Worm (Caenorhabditis elegans) whole organism, L3 larva: ENCODE results near the gene R09A8.2.
A peak's percentile ranks its signal among the peaks of the same experiment; 100 is the strongest.

ENCODE experiments used
- R02D3.7 ChIP-seq: fragments of 150-350 bp; optimal IDR thresholded peaks from 2 replicates; lab custom pipeline; 2014; ENCODE audit warnings: missing biosample characterization, missing genetic modification characterization
- ZK546.5 ChIP-seq: sonication (generic microtip); optimal IDR thresholded peaks from 2 replicates; lab custom pipeline; 2017; ENCODE audit warnings: missing biosample characterization, missing genetic modification characterization
- ama-1 ChIP-seq: fragments of 150-350 bp; optimal IDR thresholded peaks from 2 replicates; lab custom pipeline; 2018
- ceh-16 ChIP-seq: sonication (generic microtip); optimal IDR thresholded peaks from 2 replicates; lab custom pipeline; 2017; ENCODE audit warnings: missing biosample characterization, missing genetic modification characterization
- ceh-28 ChIP-seq: fragments of 150-350 bp; optimal IDR thresholded peaks from 2 replicates; lab custom pipeline; 2014; ENCODE audit warnings: missing biosample characterization, missing genetic modification reagents, missing genetic modification characterization
- daf-12 ChIP-seq: fragments of 150-350 bp; optimal IDR thresholded peaks from 2 replicates; lab custom pipeline; 2014; ENCODE audit warnings: missing biosample characterization, missing genetic modification reagents, missing genetic modification characterization
- egl-27 ChIP-seq: sonication (generic microtip); optimal IDR thresholded peaks from 4 replicates; lab custom pipeline; 2017; ENCODE audit warnings: missing biosample characterization, missing genetic modification reagents, missing genetic modification characterization
- egl-5 ChIP-seq: fragments of 150-350 bp; optimal IDR thresholded peaks from 2 replicates; lab custom pipeline; 2017; ENCODE audit warnings: missing biosample characterization, missing genetic modification reagents, missing genetic modification characterization, inconsistent platforms
- elt-1 ChIP-seq: fragments of 150-350 bp; optimal IDR thresholded peaks from 2 replicates; lab custom pipeline; 2014; ENCODE audit warnings: missing biosample characterization, missing genetic modification characterization
- elt-2 ChIP-seq: sonication (generic microtip); optimal IDR thresholded peaks from 2 replicates; lab custom pipeline; 2016; ENCODE audit warnings: missing genetic modification reagents, mild to moderate bottlenecking, missing genetic modification characterization, missing compliant biosample characterization
- elt-3 ChIP-seq, 3 experiments: fragments of 150-350 bp in 1 of 3; sonication (generic microtip) in 2 of 3; optimal IDR thresholded peaks; 2 replicates in 2 of 3; 4 replicates in 1 of 3; lab custom pipeline; 2014 to 2017; ENCODE audit warnings: missing biosample characterization in 3 of 3, missing genetic modification characterization in 3 of 3
- eor-1 ChIP-seq, 2 experiments: fragments of 150-350 bp; optimal IDR thresholded peaks; 2 replicates each; lab custom pipeline; 2014 to 2018; ENCODE audit warnings: missing biosample characterization in 2 of 2, missing genetic modification characterization in 2 of 2
- fkh-10 ChIP-seq: sonication (generic microtip); optimal IDR thresholded peaks from 2 replicates; lab custom pipeline; 2017; ENCODE audit warnings: missing biosample characterization, missing genetic modification reagents, missing genetic modification characterization
- fos-1 ChIP-seq: fragments of 150-350 bp; optimal IDR thresholded peaks from 2 replicates; lab custom pipeline; 2014; ENCODE audit warnings: missing biosample characterization, missing genetic modification characterization
- hmg-11 ChIP-seq: sonication (generic microtip); optimal IDR thresholded peaks from 2 replicates; lab custom pipeline; 2016; ENCODE audit warnings: missing genetic modification characterization, missing compliant biosample characterization
- jun-1 ChIP-seq: fragments of 150-350 bp; optimal IDR thresholded peaks from 2 replicates; lab custom pipeline; 2014; ENCODE audit warnings: missing biosample characterization, missing genetic modification reagents, missing genetic modification characterization
- lin-15B ChIP-seq: fragments of 150-350 bp; optimal IDR thresholded peaks from 2 replicates; lab custom pipeline; 2014; ENCODE audit warnings: missing biosample characterization, missing genetic modification characterization
- lin-39 ChIP-seq: fragments of 150-350 bp; optimal IDR thresholded peaks from 2 replicates; lab custom pipeline; 2018; ENCODE audit warnings: missing biosample characterization, missing genetic modification reagents, missing genetic modification characterization
- lsy-12 ChIP-seq: sonication (generic microtip); optimal IDR thresholded peaks from 2 replicates; lab custom pipeline; 2016; ENCODE audit warnings: mild to moderate bottlenecking, missing genetic modification characterization, missing compliant biosample characterization
- mml-1 ChIP-seq: fragments of 150-350 bp; sonication (generic microtip); optimal IDR thresholded peaks from 3 replicates; lab custom pipeline; 2014; ENCODE audit warnings: missing biosample characterization, missing genetic modification characterization
- nhr-11 ChIP-seq: fragments of 150-350 bp; optimal IDR thresholded peaks from 2 replicates; lab custom pipeline; 2014; ENCODE audit warnings: missing biosample characterization, missing genetic modification characterization
- nhr-12 ChIP-seq: fragments of 150-350 bp; optimal IDR thresholded peaks from 2 replicates; lab custom pipeline; 2014; ENCODE audit warnings: missing biosample characterization, missing genetic modification characterization
- nhr-23 ChIP-seq: fragments of 150-350 bp; optimal IDR thresholded peaks from 2 replicates; lab custom pipeline; 2014; ENCODE audit warnings: missing biosample characterization, missing genetic modification reagents, missing genetic modification characterization
- nhr-237 ChIP-seq: fragments of 150-350 bp; optimal IDR thresholded peaks from 2 replicates; lab custom pipeline; 2014; ENCODE audit warnings: missing biosample characterization, missing genetic modification characterization
- nhr-25 ChIP-seq: sonication (generic microtip); optimal IDR thresholded peaks from 2 replicates; lab custom pipeline; 2017; ENCODE audit warnings: missing biosample characterization, missing genetic modification characterization
- nhr-43 ChIP-seq: sonication (generic microtip); optimal IDR thresholded peaks from 2 replicates; lab custom pipeline; 2016; ENCODE audit warnings: mild to moderate bottlenecking, missing genetic modification characterization, missing compliant biosample characterization; ENCODE audit not compliant: poor library complexity, severe bottlenecking
- nhr-67 ChIP-seq: fragments of 150-350 bp; optimal IDR thresholded peaks from 2 replicates; lab custom pipeline; 2014; ENCODE audit warnings: missing biosample characterization, missing genetic modification characterization
- nhr-76 ChIP-seq: fragments of 150-350 bp; sonication (generic microtip); optimal IDR thresholded peaks from 5 replicates; lab custom pipeline; 2014; ENCODE audit warnings: missing biosample characterization, missing genetic modification characterization
- nhr-77 ChIP-seq: fragments of 150-350 bp; optimal IDR thresholded peaks from 2 replicates; lab custom pipeline; 2014; ENCODE audit warnings: missing biosample characterization, missing genetic modification characterization
- pha-4 ChIP-seq: fragments of 150-350 bp; optimal IDR thresholded peaks from 2 replicates; lab custom pipeline; 2014; ENCODE audit warnings: missing biosample characterization, missing genetic modification reagents, missing genetic modification characterization
- pqm-1 ChIP-seq: fragments of 150-350 bp; optimal IDR thresholded peaks from 2 replicates; lab custom pipeline; 2017; ENCODE audit warnings: missing biosample characterization, missing genetic modification characterization, inconsistent platforms
- sea-2 ChIP-seq: fragments of 150-350 bp; sonication (generic microtip); optimal IDR thresholded peaks from 4 replicates; lab custom pipeline; 2014; ENCODE audit warnings: missing biosample characterization, missing genetic modification reagents, missing genetic modification characterization
- skn-1 ChIP-seq: fragments of 150-350 bp; optimal IDR thresholded peaks from 2 replicates; lab custom pipeline; 2014; ENCODE audit warnings: missing biosample characterization, missing genetic modification characterization
- snpc-4 ChIP-seq: fragments of 150-350 bp; optimal IDR thresholded peaks from 2 replicates; lab custom pipeline; 2014; ENCODE audit warnings: missing biosample characterization, missing genetic modification characterization
- tbx-2 ChIP-seq: sonication (generic microtip); optimal IDR thresholded peaks from 2 replicates; lab custom pipeline; 2016; ENCODE audit warnings: mild to moderate bottlenecking, missing genetic modification characterization, missing compliant biosample characterization
- unc-39 ChIP-seq: sonication (generic microtip); optimal IDR thresholded peaks from 4 replicates; lab custom pipeline; 2017; ENCODE audit warnings: missing biosample characterization, missing genetic modification characterization
- zag-1 ChIP-seq: fragments of 150-350 bp; optimal IDR thresholded peaks from 2 replicates; lab custom pipeline; 2014; ENCODE audit warnings: missing biosample characterization, missing genetic modification characterization
- ztf-4 ChIP-seq: fragments of 150-350 bp; optimal IDR thresholded peaks from 2 replicates; lab custom pipeline; 2014; ENCODE audit warnings: missing biosample characterization, missing genetic modification characterization

R09A8.2 gene

DNA sequence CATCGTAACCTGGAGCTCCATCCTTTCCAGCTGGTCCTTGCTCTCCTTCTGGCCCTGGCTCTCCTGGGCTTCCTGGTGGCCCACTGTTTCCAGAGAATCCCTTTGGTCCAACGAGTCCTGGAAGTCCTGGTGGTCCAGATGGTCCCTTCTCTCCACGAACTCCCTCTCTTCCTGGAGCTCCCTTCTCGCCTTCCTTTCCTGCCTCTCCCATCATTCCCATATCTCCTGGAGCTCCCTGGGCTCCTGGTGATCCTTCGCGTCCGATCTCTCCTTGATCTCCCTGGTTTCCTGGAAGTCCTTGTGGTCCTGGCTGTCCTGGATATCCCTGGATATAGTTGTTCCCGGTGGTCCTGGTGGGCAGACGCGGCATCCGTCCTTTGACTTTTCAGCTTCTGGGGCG lies 17.0 kb downstream of the R09A8.2 start:
- TF ChIP-seq lin-15B (tag; lab: Kevin White, UChicago) (no peak), nhr-43 (tag; lab: Kevin White, UChicago) (no peak), nhr-12 (tag; lab: Kevin White, UChicago) (no peak), nhr-25 (tag; lab: Kevin White, UChicago) (no peak), ZK546.5 (no peak), zag-1 (tag; lab: Kevin White, UChicago) (no peak), sea-2 (GFP tag; lab: Kevin White, UChicago) (no peak), skn-1 (tag; lab: Kevin White, UChicago) (no peak), unc-39 (tag; lab: Kevin White, UChicago) (no peak), daf-12 (tag; lab: Kevin White, UChicago) (no peak), elt-1 (tag; lab: Kevin White, UChicago) (no peak), nhr-23 (no peak), nhr-11 (tag; lab: Kevin White, UChicago) (no peak), fos-1 (tag; lab: Kevin White, UChicago) (no peak)

ce11 chrX:12637978-12638377 lies 18.7 kb downstream of the R09A8.2 start:
- no peak for TF ChIP-seq nhr-237 (tag; lab: Kevin White, UChicago)
- TF ChIP-seq hmg-11 (tag; lab: Kevin White, UChicago), result no peak
- no peak for TF ChIP-seq ceh-16 (tag; lab: Kevin White, UChicago)
- no peak for TF ChIP-seq nhr-77 (tag; lab: Kevin White, UChicago)
- TF ChIP-seq jun-1, result no peak
- no peak for TF ChIP-seq ztf-4
- TF ChIP-seq lin-15B (tag; lab: Kevin White, UChicago), result no peak
- TF ChIP-seq pha-4 (tag; lab: Kevin White, UChicago), result no peak
- no peak for TF ChIP-seq pqm-1
- TF ChIP-seq nhr-11 (tag; lab: Kevin White, UChicago), result no peak
- TF ChIP-seq eor-1 (tag; optimal IDR thresholded peaks at IDR 0.05; lab: Kevin White, UChicago), result no peak
- no peak for TF ChIP-seq nhr-76
- no peak for TF ChIP-seq unc-39 (tag; lab: Kevin White, UChicago)
- TF ChIP-seq fkh-10 (GFP tag; lab: Kevin White, UChicago), result no peak
- no peak for TF ChIP-seq mml-1
- TF ChIP-seq elt-3 (tag; optimal IDR thresholded peaks at IDR 0.05; lab: Kevin White, UChicago), result no peak
- TF ChIP-seq nhr-25 (tag; lab: Kevin White, UChicago), result no peak
- no peak for TF ChIP-seq lsy-12 (tag; lab: Kevin White, UChicago)
- TF ChIP-seq tbx-2, result no peak
- no peak for TF ChIP-seq lin-39
- TF ChIP-seq, all 47 proteins: peak for 0

- TF ChIP-seq R02D3.7 (tag; lab: Kevin White, UChicago) (no peak), pha-4 (tag; lab: Kevin White, UChicago) (no peak), ama-1 (lab: Kevin White, UChicago) (no peak), egl-5 (tag; lab: Kevin White, UChicago) (no peak), elt-2 (no peak), ceh-28 (tag; lab: Kevin White, UChicago) (no peak), nhr-11 (tag; lab: Kevin White, UChicago) (no peak), ztf-4 (no peak), unc-39 (tag; lab: Kevin White, UChicago) (no peak), mml-1 (no peak), snpc-4 (no peak), fos-1 (tag; lab: Kevin White, UChicago) (no peak), egl-27 (tag; lab: Kevin White, UChicago) (no peak)
Measured at ce11 chrX:12640459-12640858, 21.2 kb downstream of the R09A8.2 start, which contains the start of gene R09A8.5. Gene R09A8.5, minus strand, starts transcription at chrX:12640559.

- peak; percentile 89 for TF ChIP-seq egl-5 (tag; lab: Kevin White, UChicago)
- TF ChIP-seq nhr-67 (tag; lab: Kevin White, UChicago), result no peak
Measured at ce11 chrX:12640961-12641360, 21.7 kb downstream of the R09A8.2 start.
